Fruit fly (Drosophila melanogaster): ENCODE data around the gene Sclp.

Sclp gene

dm6 chrX:11917056-11917633, 7.3 kb downstream of the Sclp start, which contains the start of gene pot:
TSS of gene pot (minus strand) at chrX:11917260.
- TF ChIP-seq tj (GFP tag; optimal IDR thresholded peaks at IDR 0.05): peak; percentile 58
- no peak for TF ChIP-seq CG33017 (tag; optimal IDR thresholded peaks at IDR 0.05)

- TF ChIP-seq toe (GFP tag; optimal IDR thresholded peaks at IDR 0.05) (no peak), CG7045 (GFP tag; optimal IDR thresholded peaks at IDR 0.05) (no peak), Hr96 (GFP tag; optimal IDR thresholded peaks at IDR 0.05) (no peak), CG14711 (tag; optimal IDR thresholded peaks at IDR 0.05) (peak; percentile 42), cic (GFP tag; optimal IDR thresholded peaks at IDR 0.05) (no peak), kay (GFP tag; ENCODE audit: borderline replicate concordance) (no peak), Crg-1 (GFP tag; optimal IDR thresholded peaks at IDR 0.05) (no peak), Mnt (GFP tag; optimal IDR thresholded peaks at IDR 0.05) (no peak), pad (GFP tag; optimal IDR thresholded peaks at IDR 0.05) (peak; percentile 33), CG1620 (GFP tag; optimal IDR thresholded peaks at IDR 0.05) (no peak), CG11617 (GFP tag; optimal IDR thresholded peaks at IDR 0.05) (peak; percentile 23), bab1 (GFP tag; optimal IDR thresholded peaks at IDR 0.05) (peak; percentile 35), CG7101 (tag; optimal IDR thresholded peaks at IDR 0.05) (peak; percentile 59), CG5204 (GFP tag; optimal IDR thresholded peaks at IDR 0.05) (no peak), Clk (GFP tag; optimal IDR thresholded peaks at IDR 0.05) (no peak), CG33017 (tag; optimal IDR thresholded peaks at IDR 0.05) (peak; percentile 11), tj (GFP tag; optimal IDR thresholded peaks at IDR 0.05) (peak; percentile 45), CG12768 (GFP tag; optimal IDR thresholded peaks at IDR 0.05) (no peak), cnc (optimal IDR thresholded peaks at IDR 0.05) (no peak), ovo (GFP tag; optimal IDR thresholded peaks at IDR 0.05) (no peak)
These were observed 9.3 kb downstream of the Sclp start for dm6 chrX:11915154-11915593.

- TF ChIP-seq CG5204 (GFP tag; optimal IDR thresholded peaks at IDR 0.05): no peak
- TF ChIP-seq cic (GFP tag; optimal IDR thresholded peaks at IDR 0.05): no peak
- no peak for TF ChIP-seq CG7045 (GFP tag; optimal IDR thresholded peaks at IDR 0.05)
- TF ChIP-seq tj (GFP tag; optimal IDR thresholded peaks at IDR 0.05): no peak
- no peak for TF ChIP-seq CG14711 (tag; optimal IDR thresholded peaks at IDR 0.05)
These were observed 10.9 kb downstream of the Sclp start for dm6 chrX:11913581-11913980.

- TF ChIP-seq CG7045 (GFP tag; optimal IDR thresholded peaks at IDR 0.05): no peak
- TF ChIP-seq toe (GFP tag; optimal IDR thresholded peaks at IDR 0.05): no peak
- TF ChIP-seq tj (GFP tag; optimal IDR thresholded peaks at IDR 0.05): peak; percentile 99
- TF ChIP-seq bab1 (GFP tag; optimal IDR thresholded peaks at IDR 0.05): no peak
These were observed 17.6 kb downstream of the Sclp start, which contains the start of gene CG43156 for dm6 chrX:11906818-11907281. TSS of gene CG43156 (minus strand) at chrX:11906868.

- TF ChIP-seq CG7045 (GFP tag; optimal IDR thresholded peaks at IDR 0.05) (no peak), kay (GFP tag; ENCODE audit: borderline replicate concordance) (no peak), cic (GFP tag; optimal IDR thresholded peaks at IDR 0.05) (no peak), Mnt (GFP tag; optimal IDR thresholded peaks at IDR 0.05) (peak; percentile 35), Clk (GFP tag; optimal IDR thresholded peaks at IDR 0.05) (no peak), CG11617 (GFP tag; optimal IDR thresholded peaks at IDR 0.05) (no peak), CG12768 (GFP tag; optimal IDR thresholded peaks at IDR 0.05) (no peak), CG5204 (GFP tag; optimal IDR thresholded peaks at IDR 0.05) (no peak), pad (GFP tag; optimal IDR thresholded peaks at IDR 0.05) (no peak), tj (GFP tag; optimal IDR thresholded peaks at IDR 0.05) (peak; percentile 56), CG7101 (tag; optimal IDR thresholded peaks at IDR 0.05) (peak; percentile 12), toe (GFP tag; optimal IDR thresholded peaks at IDR 0.05) (no peak), Crg-1 (GFP tag; optimal IDR thresholded peaks at IDR 0.05) (no peak), ovo (GFP tag; optimal IDR thresholded peaks at IDR 0.05) (no peak), CG1620 (GFP tag; optimal IDR thresholded peaks at IDR 0.05) (peak; percentile 32), cnc (optimal IDR thresholded peaks at IDR 0.05) (no peak), Hr96 (GFP tag; optimal IDR thresholded peaks at IDR 0.05) (no peak), bab1 (GFP tag; optimal IDR thresholded peaks at IDR 0.05) (peak; percentile 23), CG33017 (tag; optimal IDR thresholded peaks at IDR 0.05) (no peak), CG14711 (tag; optimal IDR thresholded peaks at IDR 0.05) (no peak)
These were observed 19.3 kb downstream of the Sclp start, which contains the start of gene Upf1 for dm6 chrX:11905144-11905543. TSS of gene Upf1 (minus strand) at chrX:11905371.

- TF ChIP-seq CG7045 (GFP tag; optimal IDR thresholded peaks at IDR 0.05) (no peak), tj (GFP tag; optimal IDR thresholded peaks at IDR 0.05) (no peak), kay (GFP tag; ENCODE audit: borderline replicate concordance) (no peak), ovo (GFP tag; optimal IDR thresholded peaks at IDR 0.05) (no peak)
These were observed 29.3 kb downstream of the Sclp start for dm6 chrX:11895141-11895540.

dm6 chrX:11894198-11894597, 30.3 kb downstream of the Sclp start:
- peak; percentile 99 for TF ChIP-seq pad (GFP tag; optimal IDR thresholded peaks at IDR 0.05)
- TF ChIP-seq Clk (GFP tag; optimal IDR thresholded peaks at IDR 0.05): no peak
- no peak for TF ChIP-seq bab1 (GFP tag; optimal IDR thresholded peaks at IDR 0.05)
- TF ChIP-seq Crg-1 (GFP tag; optimal IDR thresholded peaks at IDR 0.05): no peak
- TF ChIP-seq CG11617 (GFP tag; optimal IDR thresholded peaks at IDR 0.05): no peak
- TF ChIP-seq CG7045 (GFP tag; optimal IDR thresholded peaks at IDR 0.05): no peak
- no peak for TF ChIP-seq Hr96 (GFP tag; optimal IDR thresholded peaks at IDR 0.05)
- TF ChIP-seq toe (GFP tag; optimal IDR thresholded peaks at IDR 0.05): no peak
- peak; percentile 79 for TF ChIP-seq ovo (GFP tag; optimal IDR thresholded peaks at IDR 0.05)
- no peak for TF ChIP-seq kay (GFP tag; ENCODE audit: borderline replicate concordance)
- no peak for TF ChIP-seq CG7101 (tag; optimal IDR thresholded peaks at IDR 0.05)

Measured in whole organism, adult.